Fruit fly (Drosophila melanogaster) whole organism, embryonic: Measurements from ENCODE around the gene Sema5c.

Source experiments
- Ada2b ChIP-seq: fragments of 200-800 bp; sonication (Bioruptor generic); IDR thresholded peaks from 2 replicates; pipeline ENCODE4 v1.3.6; 2022; ENCODE audit warnings: missing biosample characterization, missing genetic modification characterization
- Asciz ChIP-seq: fragments of 200-800 bp; sonication (Bioruptor generic); optimal IDR thresholded peaks from 2 replicates; lab custom pipeline; 2017; ENCODE audit warnings: missing biosample characterization, mild to moderate bottlenecking, missing genetic modification characterization, missing genetic modification reagents
- CG12219 ChIP-seq: fragments of 200-800 bp; sonication (Bioruptor generic); optimal IDR thresholded peaks from 3 replicates; lab custom pipeline; 2018; ENCODE audit warnings: missing biosample characterization, mild to moderate bottlenecking, missing genetic modification characterization
- CG12236 ChIP-seq: fragments of 200-800 bp; sonication (Bioruptor generic); optimal IDR thresholded peaks from 2 replicates; lab custom pipeline; 2016; ENCODE audit warnings: missing biosample characterization, missing genetic modification characterization
- CG12744 ChIP-seq: fragments of 200-800 bp; sonication (Bioruptor generic); optimal IDR thresholded peaks from 2 replicates; lab custom pipeline; 2016; ENCODE audit warnings: missing biosample characterization, missing genetic modification characterization
- CG13894 ChIP-seq: fragments of 200-800 bp; sonication (Bioruptor generic); optimal IDR thresholded peaks from 3 replicates; lab custom pipeline; 2018; ENCODE audit warnings: missing biosample characterization, mild to moderate bottlenecking, missing genetic modification characterization, moderate library complexity
- CG15479 ChIP-seq: fragments of 200-800 bp; sonication (Bioruptor generic); optimal IDR thresholded peaks from 3 replicates; lab custom pipeline; 2019; ENCODE audit warnings: missing biosample characterization, mild to moderate bottlenecking, missing genetic modification characterization, moderate library complexity
- CG1603 ChIP-seq: fragments of 200-800 bp; sonication (Bioruptor generic); optimal IDR thresholded peaks from 2 replicates; lab custom pipeline; 2019; ENCODE audit warnings: missing biosample characterization, mild to moderate bottlenecking, missing genetic modification characterization, moderate library complexity
- CG2116 ChIP-seq: fragments of 200-800 bp; sonication (Bioruptor generic); optimal IDR thresholded peaks from 3 replicates; lab custom pipeline; 2018; ENCODE audit warnings: missing biosample characterization, mild to moderate bottlenecking, missing genetic modification characterization
- CG2129 ChIP-seq: fragments of 200-800 bp; sonication (Bioruptor generic); IDR thresholded peaks from 2 replicates; pipeline ENCODE4 v1.3.6; 2022; ENCODE audit warnings: missing biosample characterization, missing genetic modification characterization; ENCODE audit not compliant: partially characterized antibody
- CG3726 ChIP-seq: fragments of 200-800 bp; sonication (Bioruptor generic); IDR thresholded peaks from 3 replicates; pipeline ENCODE4, ENCODE4 v1.3.6; 2022; ENCODE audit warnings: missing biosample characterization, missing genetic modification characterization
- CG4424 ChIP-seq: fragments of 200-800 bp; sonication (Bioruptor generic); optimal IDR thresholded peaks from 3 replicates; lab custom pipeline; 2016; ENCODE audit warnings: missing biosample characterization, missing genetic modification characterization
- CG4854 ChIP-seq: fragments of 200-800 bp; sonication (Bioruptor generic); optimal IDR thresholded peaks from 2 replicates; lab custom pipeline; 2016; ENCODE audit warnings: missing biosample characterization, missing genetic modification characterization, inconsistent platforms
- CG5953 ChIP-seq: fragments of 200-800 bp; sonication (Bioruptor generic); IDR thresholded peaks from 2 replicates; pipeline ENCODE4 v1.3.6; 2022; ENCODE audit warnings: missing biosample characterization, missing genetic modification characterization
- CG6765 ChIP-seq: fragments of 200-800 bp; sonication (Bioruptor generic); optimal IDR thresholded peaks from 3 replicates; lab custom pipeline; 2017; ENCODE audit warnings: missing biosample characterization, mild to moderate bottlenecking, missing genetic modification characterization
- CG7271 ChIP-seq: fragments of 200-800 bp; sonication (Bioruptor generic); optimal IDR thresholded peaks from 2 replicates; lab custom pipeline; 2018; ENCODE audit warnings: missing biosample characterization, mild to moderate bottlenecking, missing genetic modification characterization, moderate library complexity
- CG7745 ChIP-seq: fragments of 200-800 bp; sonication (Bioruptor generic); optimal IDR thresholded peaks from 2 replicates; lab custom pipeline; 2018; ENCODE audit warnings: missing biosample characterization, mild to moderate bottlenecking, missing genetic modification characterization, moderate library complexity
- CG9609 ChIP-seq: fragments of 200-800 bp; sonication (Bioruptor generic); optimal IDR thresholded peaks from 3 replicates; lab custom pipeline; 2016; ENCODE audit warnings: missing biosample characterization, missing genetic modification characterization
- Camta ChIP-seq: fragments of 200-800 bp; sonication (Bioruptor generic); optimal IDR thresholded peaks from 2 replicates; lab custom pipeline; 2016; ENCODE audit warnings: missing biosample characterization, missing genetic modification characterization
- Hr78 ChIP-seq, 2 experiments: fragments of 200-800 bp in 1 of 2; fragments of >200 bp in 1 of 2; sonication (Bioruptor generic) in 1 of 2; optimal IDR thresholded peaks; 2 replicates each; lab custom pipeline; 2017 to 2019; ENCODE audit warnings: missing biosample characterization in 2 of 2, missing genetic modification characterization in 2 of 2, mild to moderate bottlenecking in 1 of 2, moderate library complexity in 1 of 2
- Mad ChIP-seq: fragments of 200-800 bp; sonication (Bioruptor generic); optimal IDR thresholded peaks from 2 replicates; lab custom pipeline; 2016; ENCODE audit warnings: missing biosample characterization, missing genetic modification characterization
- Meics ChIP-seq: fragments of 200-800 bp; sonication (Bioruptor generic); optimal IDR thresholded peaks from 2 replicates; lab custom pipeline; 2017; ENCODE audit warnings: missing biosample characterization, mild to moderate bottlenecking, missing genetic modification characterization
- Mes4 ChIP-seq: fragments of 200-800 bp; sonication (Bioruptor generic); optimal IDR thresholded peaks from 2 replicates; lab custom pipeline; 2016; ENCODE audit warnings: missing biosample characterization, missing genetic modification characterization
- Myb ChIP-seq: fragments of 200-800 bp; sonication (Bioruptor generic); optimal IDR thresholded peaks from 2 replicates; lab custom pipeline; 2016; ENCODE audit warnings: missing biosample characterization, missing genetic modification characterization
- Nf-YA ChIP-seq: fragments of 200-800 bp; sonication (Bioruptor generic); IDR thresholded peaks from 2 replicates; pipeline ENCODE4 v1.3.6; 2022; ENCODE audit warnings: missing biosample characterization, missing genetic modification characterization
- Ssrp ChIP-seq: fragments of 200-800 bp; sonication (Bioruptor generic); optimal IDR thresholded peaks from 2 replicates; lab custom pipeline; 2018; ENCODE audit warnings: missing biosample characterization, mild to moderate bottlenecking, missing genetic modification characterization, moderate library complexity
- croc ChIP-seq: fragments of 200-800 bp; sonication (Bioruptor generic); conservative IDR thresholded peaks from 3 replicates; pipeline ENCODE4 v1.3.6; 2022; ENCODE audit warnings: missing biosample characterization, missing genetic modification characterization
- crp ChIP-seq, 2 experiments: fragments of 200-800 bp; sonication (Bioruptor generic); optimal IDR thresholded peaks; 2 replicates in 1 of 2; 3 replicates in 1 of 2; lab custom pipeline; 2017; ENCODE audit warnings: missing biosample characterization in 2 of 2, missing genetic modification characterization in 2 of 2, mild to moderate bottlenecking in 1 of 2, moderate library complexity in 1 of 2
- danr ChIP-seq: fragments of 200-800 bp; sonication (Bioruptor generic); IDR thresholded peaks from 2 replicates; pipeline ENCODE4 v1.3.6; 2022; ENCODE audit warnings: missing biosample characterization, missing genetic modification characterization
- gcm ChIP-seq: fragments of 200-800 bp; sonication (Bioruptor generic); optimal IDR thresholded peaks from 2 replicates; lab custom pipeline; 2019; ENCODE audit warnings: missing biosample characterization, mild to moderate bottlenecking, missing genetic modification characterization, moderate library complexity
- kay ChIP-seq: fragments of 200-800 bp; sonication (Bioruptor generic); optimal IDR thresholded peaks from 2 replicates; lab custom pipeline; 2016; ENCODE audit warnings: missing biosample characterization, missing genetic modification characterization
- lmd ChIP-seq: fragments of 200-800 bp; sonication (Bioruptor generic); IDR thresholded peaks from 2 replicates; pipeline ENCODE4 v1.3.6; 2022; ENCODE audit warnings: missing biosample characterization, missing genetic modification characterization
- nau ChIP-seq: fragments of 200-800 bp; sonication (Bioruptor generic); optimal IDR thresholded peaks from 3 replicates; lab custom pipeline; 2017; ENCODE audit warnings: missing biosample characterization, mild to moderate bottlenecking, missing genetic modification characterization, missing genetic modification reagents
- otp ChIP-seq: fragments of 200-800 bp; sonication (Bioruptor generic); IDR thresholded peaks from 3 replicates; pipeline ENCODE4, ENCODE4 v1.3.6; 2022; ENCODE audit warnings: missing biosample characterization, missing genetic modification characterization
- prd ChIP-seq, 3 experiments: fragments of >200 bp in 2 of 3; fragments of 200-800 bp in 1 of 3; sonication (Bioruptor generic) in 1 of 3; optimal IDR thresholded peaks in 2 of 3; IDR thresholded peaks in 1 of 3; 2 replicates in 2 of 3; 3 replicates in 1 of 3; pipeline versions ENCODE4 v1.3.6 to Lab custom; 2017 to 2022; ENCODE audit warnings: missing biosample characterization in 1 of 3, missing genetic modification characterization in 1 of 3
- seq ChIP-seq: fragments of 200-800 bp; sonication (Bioruptor generic); IDR thresholded peaks from 2 replicates; pipeline ENCODE4 v1.3.6; 2022; ENCODE audit warnings: missing biosample characterization, missing genetic modification characterization
- sisA ChIP-seq: fragments of 200-800 bp; sonication (Bioruptor generic); IDR thresholded peaks from 2 replicates; pipeline ENCODE4 v1.3.6; 2022; ENCODE audit warnings: missing biosample characterization, missing genetic modification characterization
- sqz ChIP-seq: fragments of 200-800 bp; sonication (Bioruptor generic); optimal IDR thresholded peaks from 3 replicates; lab custom pipeline; 2018; ENCODE audit warnings: missing biosample characterization, mild to moderate bottlenecking, missing genetic modification characterization
- ssp ChIP-seq: fragments of 200-800 bp; sonication (Bioruptor generic); IDR thresholded peaks from 2 replicates; pipeline ENCODE4 v1.3.6; 2022; ENCODE audit warnings: missing biosample characterization, missing genetic modification characterization
- tin ChIP-seq: fragments of 200-800 bp; sonication (Bioruptor generic); optimal IDR thresholded peaks from 3 replicates; lab custom pipeline; 2016; ENCODE audit warnings: missing biosample characterization, missing genetic modification characterization
- tll ChIP-seq, 2 experiments: fragments of 200-800 bp in 1 of 2; fragments of >200 bp in 1 of 2; sonication (Bioruptor generic) in 1 of 2; optimal IDR thresholded peaks; 2 replicates each; lab custom pipeline; 2017 to 2019; ENCODE audit warnings: missing biosample characterization in 2 of 2, missing genetic modification characterization in 2 of 2, mild to moderate bottlenecking in 1 of 2, moderate library complexity in 1 of 2
- tna ChIP-seq: fragments of 200-800 bp; sonication (Bioruptor generic); IDR thresholded peaks from 2 replicates; pipeline ENCODE4 v1.3.6; 2022; ENCODE audit warnings: missing biosample characterization, missing genetic modification characterization; ENCODE audit not compliant: partially characterized antibody
- ttk ChIP-seq: fragments of 200-800 bp; sonication (Bioruptor generic); IDR thresholded peaks from 2 replicates; pipeline ENCODE4 v2.1.2; 2022; ENCODE audit warnings: missing biosample characterization, missing genetic modification characterization
- wdn ChIP-seq: fragments of 200-800 bp; sonication (Bioruptor generic); IDR thresholded peaks from 2 replicates; pipeline ENCODE4 v1.3.6; 2022; ENCODE audit warnings: missing biosample characterization, missing genetic modification characterization
- yki ChIP-seq: fragments of >200 bp; optimal IDR thresholded peaks from 3 replicates; lab custom pipeline; 2018
- zen2 ChIP-seq: fragments of 200-800 bp; sonication (Bioruptor generic); IDR thresholded peaks from 3 replicates; pipeline ENCODE4 v1.3.6; 2022; ENCODE audit warnings: missing biosample characterization, missing genetic modification characterization; ENCODE audit not compliant: partially characterized antibody
- zfh1 ChIP-seq: fragments of 200-800 bp; sonication (Bioruptor generic); IDR thresholded peaks from 3 replicates; pipeline ENCODE4 v1.3.6; 2022; ENCODE audit warnings: missing biosample characterization, missing genetic modification characterization

Sema5c gene

DNA sequence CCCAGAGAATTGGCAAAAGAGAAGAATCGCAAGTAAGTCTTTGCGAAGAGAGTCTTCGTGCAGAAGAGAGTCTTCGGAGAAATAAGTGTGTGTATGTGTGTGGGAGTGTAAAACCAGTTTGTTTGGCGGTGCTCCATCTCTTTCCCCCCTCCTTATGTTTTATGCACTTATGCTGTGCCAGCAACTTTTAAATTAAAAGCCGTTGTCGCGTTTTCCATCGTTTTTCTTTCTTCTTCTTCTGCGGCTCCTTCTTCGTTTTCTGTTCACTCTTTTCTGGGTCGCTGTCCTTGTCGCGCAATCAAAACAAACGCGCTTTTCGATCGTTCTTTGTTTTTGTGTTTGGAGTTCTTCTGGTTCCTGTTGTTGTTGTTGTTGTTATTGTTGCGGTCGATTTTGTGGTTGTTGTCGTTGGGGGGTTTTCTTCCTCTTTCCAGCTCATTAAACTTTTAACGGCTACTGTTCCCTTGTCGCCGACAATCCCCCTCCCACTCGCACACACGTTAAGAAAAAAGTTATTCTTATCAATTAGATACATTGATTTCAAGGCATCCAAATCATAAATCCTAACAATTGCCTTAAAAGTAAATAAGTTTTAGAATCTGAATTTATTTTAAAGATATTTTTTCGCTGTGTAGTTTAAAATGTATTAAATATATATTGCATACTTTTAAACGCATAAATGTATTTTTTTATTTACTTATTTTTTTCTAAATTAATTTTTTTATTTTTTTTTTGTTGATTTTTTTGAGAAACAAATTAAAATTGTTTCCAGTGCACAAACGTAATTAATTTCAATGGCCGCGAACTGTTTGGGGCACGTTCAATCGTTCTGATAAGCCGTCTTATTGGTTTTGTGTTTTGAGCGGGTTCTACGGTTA is 29.7 kb upstream of the Sema5c start (continued):
- TF ChIP-seq sisA = no peak; the same call in none of the 2 replicates
- peak; percentile 61; the same call in 2 of the 3 replicates for TF ChIP-seq zfh1
- peak; percentile 84 for TF ChIP-seq CG7271 (tag; lab: Kevin White, UChicago)
- TF ChIP-seq CG12744 (GFP tag; lab: Kevin White, UChicago) = no peak
- TF ChIP-seq ssp = peak; percentile 88; the same call in 1 of the 2 replicates
- TF ChIP-seq Camta (GFP tag; lab: Kevin White, UChicago) = no peak
- TF ChIP-seq Mes4 (GFP tag; lab: Kevin White, UChicago) = no peak
- no peak for TF ChIP-seq CG13894 (tag; lab: Kevin White, UChicago)
- TF ChIP-seq kay (GFP tag; lab: Kevin White, UChicago) = peak; percentile 40
- no peak for TF ChIP-seq CG7745
- no peak for TF ChIP-seq CG12219
- TF ChIP-seq prd (optimal IDR thresholded peaks at IDR 0.05; lab: Kevin White, UChicago) = no peak
- peak; percentile 71 for TF ChIP-seq prd (GFP tag; IDR thresholded peaks at IDR 0.05; lab: Robert Waterston, UW)
- no peak for TF ChIP-seq CG15479
- TF ChIP-seq ttk (GFP tag; lab: Robert Waterston, UW) = peak; percentile 65
- no peak for TF ChIP-seq CG4854 (GFP tag; lab: Kevin White, UChicago)
- TF ChIP-seq CG2116 (GFP tag; lab: Kevin White, UChicago) = peak; percentile 30
- peak; percentile 63; the same call in 1 of the 3 replicates for TF ChIP-seq CG3726 (GFP tag; lab: Robert Waterston, UW)
- no peak for TF ChIP-seq CG5953 (GFP tag; lab: Robert Waterston, UW)
- peak; percentile 21 for TF ChIP-seq CG1603 (tag; lab: Kevin White, UChicago)
- peak; percentile 27 for TF ChIP-seq CG9609 (GFP tag; lab: Kevin White, UChicago)
- peak; percentile 50; the same call in 1 of the 2 replicates for TF ChIP-seq danr (GFP tag; lab: Robert Waterston, UW)
- no peak for TF ChIP-seq Nf-YA (GFP tag; lab: Robert Waterston, UW)
- no peak for TF ChIP-seq otp
- TF ChIP-seq Myb (GFP tag; lab: Kevin White, UChicago) = no peak
- TF ChIP-seq Ada2b = no peak; the same call in 1 of the 2 replicates
- TF ChIP-seq CG4424 = peak; percentile 80
- TF ChIP-seq Asciz = peak; percentile 83
- TF ChIP-seq gcm (GFP tag; lab: Kevin White, UChicago) = peak; percentile 88
- TF ChIP-seq CG6765 (GFP tag; lab: Kevin White, UChicago) = peak; percentile 24
- TF ChIP-seq croc (GFP tag; lab: Robert Waterston, UW) = peak; percentile 76
- TF ChIP-seq CG2129 = no peak
- TF ChIP-seq CG12236 (GFP tag; lab: Kevin White, UChicago) = no peak
- TF ChIP-seq seq (GFP tag; lab: Robert Waterston, UW) = no peak
- TF ChIP-seq zen2 (GFP tag; lab: Robert Waterston, UW) = no peak
- TF ChIP-seq wdn (GFP tag; lab: Robert Waterston, UW) = no peak; the same call in 1 of the 2 replicates
- TF ChIP-seq tna (GFP tag; lab: Robert Waterston, UW) = no peak
- TF ChIP-seq Ssrp (tag; lab: Kevin White, UChicago) = peak; percentile 93
- TF ChIP-seq tin (GFP tag; lab: Kevin White, UChicago) = peak; percentile 57
- TF ChIP-seq Meics (GFP tag; lab: Kevin White, UChicago) = peak; percentile 82
- TF ChIP-seq nau (GFP tag; lab: Kevin White, UChicago) = no peak
- no peak for TF ChIP-seq Mad (GFP tag; lab: Kevin White, UChicago)
- peak in 1 of 2 experiments; percentile 77 for TF ChIP-seq Hr78 (GFP tag; optimal IDR thresholded peaks at IDR 0.05; lab: Kevin White, UChicago)
- TF ChIP-seq tll (GFP tag; optimal IDR thresholded peaks at IDR 0.05; lab: Kevin White, UChicago) = no peak
- peak; percentile 59 for TF ChIP-seq sqz
- TF ChIP-seq yki (lab: Kevin White, UChicago) = no peak
- peak; percentile 81 for TF ChIP-seq lmd (GFP tag; lab: Robert Waterston, UW)
- peak in 1 of 2 experiments; percentile 3 for TF ChIP-seq crp (GFP tag; optimal IDR thresholded peaks at IDR 0.05; lab: Kevin White, UChicago)
